Fruit fly (Drosophila melanogaster): Measurements from ENCODE around the gene Msp300.

Msp300 gene

DNA sequence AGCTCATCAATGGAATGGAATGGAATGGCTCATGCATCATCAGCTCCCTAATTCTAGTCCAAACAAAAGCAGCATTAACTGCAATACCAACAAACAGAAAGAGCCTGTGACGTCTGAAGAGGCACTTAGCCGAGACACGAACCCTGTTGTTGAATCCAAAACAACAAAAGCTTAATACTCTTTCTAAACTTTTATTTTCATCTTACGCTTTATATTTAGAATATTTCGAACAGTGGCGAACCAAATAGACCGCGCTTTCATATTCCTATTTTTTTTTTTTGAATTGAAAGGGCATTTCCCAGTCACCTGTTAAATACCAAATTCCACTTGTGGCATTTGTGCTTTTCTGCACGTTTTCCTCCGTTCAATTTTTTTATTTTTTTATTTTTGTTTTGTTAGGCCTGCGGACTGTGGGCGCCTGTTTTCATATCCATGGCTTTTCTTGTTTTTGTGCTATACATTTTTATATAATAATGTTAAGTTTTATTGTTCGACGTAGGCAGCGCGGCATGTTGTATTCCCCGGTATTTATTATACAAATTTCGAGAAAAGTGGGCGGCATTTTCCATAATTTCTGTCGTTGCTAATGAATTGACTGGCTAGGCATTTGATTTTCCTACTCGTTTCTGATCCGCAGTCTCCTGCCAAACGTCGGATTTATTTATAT is 125.0 kb downstream of the Msp300 start (continued):
- TF ChIP-seq repo (GFP tag; optimal IDR thresholded peaks at IDR 0.05), result no peak
- peak; percentile 28 for TF ChIP-seq Sox102F (GFP tag; optimal IDR thresholded peaks at IDR 0.05)
- peak; percentile 34; the same call in 2 of the 3 replicates for TF ChIP-seq tgo (GFP tag; IDR thresholded peaks at IDR 0.05)
- TF ChIP-seq CG32532 (GFP tag; IDR thresholded peaks at IDR 0.05), result peak; percentile 66
- peak; percentile 7 for TF ChIP-seq ATbp (GFP tag; optimal IDR thresholded peaks at IDR 0.05)
- TF ChIP-seq CG15269 (tag; optimal IDR thresholded peaks at IDR 0.05), result peak; percentile 26
- TF ChIP-seq nmo (GFP tag; optimal IDR thresholded peaks at IDR 0.05), result peak; percentile 11
- no peak; the same call in 1 of the 2 replicates for TF ChIP-seq CG14441 (GFP tag; IDR thresholded peaks at IDR 0.05)
- TF ChIP-seq Atf6 (GFP tag; IDR thresholded peaks at IDR 0.05), result peak; percentile 39; the same call in 1 of the 2 replicates
- peak; percentile 53; the same call in 1 of the 2 replicates for TF ChIP-seq al (GFP tag; IDR thresholded peaks at IDR 0.05)
- peak; percentile 89 for TF ChIP-seq CG2199 (GFP tag; IDR thresholded peaks at IDR 0.05)
- TF ChIP-seq CG6254 (GFP tag; optimal IDR thresholded peaks at IDR 0.05), result no peak
- no peak for TF ChIP-seq TFAM (GFP tag; optimal IDR thresholded peaks at IDR 0.05)
- TF ChIP-seq Pdp1 (GFP tag; optimal IDR thresholded peaks at IDR 0.05), result peak; percentile 7 to 64
- TF ChIP-seq lmd (GFP tag; IDR thresholded peaks at IDR 0.05), result peak; percentile 49; the same call in 1 of the 2 replicates
- TF ChIP-seq run (tag; optimal IDR thresholded peaks at IDR 0.05), result no peak
- no peak for TF ChIP-seq CG1602 (GFP tag; optimal IDR thresholded peaks at IDR 0.05)
- TF ChIP-seq CG1647 (GFP tag; optimal IDR thresholded peaks at IDR 0.05), result no peak
- TF ChIP-seq CG11723 (GFP tag; optimal IDR thresholded peaks at IDR 0.05), result no peak

DNA sequence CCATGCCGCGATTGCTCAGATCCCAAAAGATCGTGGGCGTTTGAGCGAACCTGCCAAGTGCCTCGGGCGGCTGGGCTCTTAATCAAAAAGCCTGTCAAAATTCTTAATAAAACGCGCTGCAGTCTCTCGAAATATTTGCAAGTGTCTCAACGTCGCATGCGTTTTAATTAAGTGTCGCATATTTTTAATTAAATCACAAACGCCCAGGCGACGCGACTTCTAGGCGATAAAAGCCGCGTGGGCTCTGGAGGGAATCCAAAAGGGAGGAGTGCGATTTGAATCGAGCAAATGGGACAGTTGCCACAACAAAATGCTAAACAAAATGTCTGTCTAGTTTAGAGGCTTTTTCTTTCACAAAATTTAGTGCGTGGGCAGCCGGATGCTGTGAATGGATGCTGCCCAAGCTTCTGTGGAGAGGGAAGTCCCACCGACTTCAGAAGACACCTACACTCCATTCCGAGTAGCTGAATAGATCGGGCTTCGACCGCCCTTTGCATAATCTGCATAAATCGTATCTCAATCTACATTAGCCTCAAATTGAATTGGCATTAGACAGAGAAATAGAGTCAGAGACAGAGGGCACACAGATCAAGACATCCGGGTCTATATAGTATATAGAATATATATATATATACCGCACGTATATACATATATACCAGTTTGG is 126.3 kb downstream of the Msp300 start:
- TF ChIP-seq sr (GFP tag; IDR thresholded peaks at IDR 0.05), result peak; percentile 91
- TF ChIP-seq CG15696 (tag; optimal IDR thresholded peaks at IDR 0.05), result no peak
- peak; percentile 94 for TF ChIP-seq CG8359 (GFP tag; optimal IDR thresholded peaks at IDR 0.05; ENCODE audit: borderline replicate concordance)
- 0 out of 2 replicates have a peak, but pooled peaks have one; percentile 9 for TF ChIP-seq Awh (GFP tag; IDR thresholded peaks at IDR 0.05)
- no peak for TF ChIP-seq twi (tag; optimal IDR thresholded peaks at IDR 0.05)
- TF ChIP-seq CG1233 (GFP tag; optimal IDR thresholded peaks at IDR 0.05), result no peak
- peak; percentile 6 for TF ChIP-seq sd (tag; optimal IDR thresholded peaks at IDR 0.05)
- TF ChIP-seq Jarid2 (GFP tag; optimal IDR thresholded peaks at IDR 0.05), result no peak
- no peak for TF ChIP-seq trh (GFP tag; optimal IDR thresholded peaks at IDR 0.05)
- TF ChIP-seq vvl (GFP tag; IDR thresholded peaks at IDR 0.05), result peak; percentile 68
- TF ChIP-seq Eip74EF (GFP tag; optimal IDR thresholded peaks at IDR 0.05), result peak in 1 of 2 experiments; percentile 45
- TF ChIP-seq CG13894 (tag; optimal IDR thresholded peaks at IDR 0.05), result peak; percentile 91
- TF ChIP-seq CG7271 (tag; optimal IDR thresholded peaks at IDR 0.05), result no peak
- peak; percentile 61 for TF ChIP-seq CG12769 (tag; optimal IDR thresholded peaks at IDR 0.05)
- TF ChIP-seq stwl (tag; optimal IDR thresholded peaks at IDR 0.05), result no peak
- no peak for TF ChIP-seq Max (GFP tag; optimal IDR thresholded peaks at IDR 0.05)
- TF ChIP-seq CG4404 (GFP tag; IDR thresholded peaks at IDR 0.05), result no peak
- TF ChIP-seq CG17361 (GFP tag; IDR thresholded peaks at IDR 0.05), result no peak
- TF ChIP-seq CG18476 (GFP tag; optimal IDR thresholded peaks at IDR 0.05), result no peak
- TF ChIP-seq abd-A (tag; optimal IDR thresholded peaks at IDR 0.05), result peak; percentile 54
- peak; percentile 40 for TF ChIP-seq Med (GFP tag)
- no peak for TF ChIP-seq Neu2 (GFP tag; optimal IDR thresholded peaks at IDR 0.05; ENCODE audit: borderline replicate concordance)
- peak; percentile 30 for TF ChIP-seq Vsx1 (GFP tag; optimal IDR thresholded peaks at IDR 0.05)
- TF ChIP-seq Rfx (GFP tag; IDR thresholded peaks at IDR 0.05), result 0 out of 2 replicates have a peak, but pooled peaks have one; percentile 3
- TF ChIP-seq ERR (GFP tag; optimal IDR thresholded peaks at IDR 0.05), result no peak
- TF ChIP-seq ash1 (GFP tag; optimal IDR thresholded peaks at IDR 0.05), result no peak
- TF ChIP-seq ab (GFP tag; optimal IDR thresholded peaks at IDR 0.05), result no peak
- TF ChIP-seq tup (GFP tag; optimal IDR thresholded peaks at IDR 0.05), result no peak

All from whole organism, embryonic.